Fruit fly (Drosophila melanogaster): ENCODE results near the gene Vtld.

DNA sequence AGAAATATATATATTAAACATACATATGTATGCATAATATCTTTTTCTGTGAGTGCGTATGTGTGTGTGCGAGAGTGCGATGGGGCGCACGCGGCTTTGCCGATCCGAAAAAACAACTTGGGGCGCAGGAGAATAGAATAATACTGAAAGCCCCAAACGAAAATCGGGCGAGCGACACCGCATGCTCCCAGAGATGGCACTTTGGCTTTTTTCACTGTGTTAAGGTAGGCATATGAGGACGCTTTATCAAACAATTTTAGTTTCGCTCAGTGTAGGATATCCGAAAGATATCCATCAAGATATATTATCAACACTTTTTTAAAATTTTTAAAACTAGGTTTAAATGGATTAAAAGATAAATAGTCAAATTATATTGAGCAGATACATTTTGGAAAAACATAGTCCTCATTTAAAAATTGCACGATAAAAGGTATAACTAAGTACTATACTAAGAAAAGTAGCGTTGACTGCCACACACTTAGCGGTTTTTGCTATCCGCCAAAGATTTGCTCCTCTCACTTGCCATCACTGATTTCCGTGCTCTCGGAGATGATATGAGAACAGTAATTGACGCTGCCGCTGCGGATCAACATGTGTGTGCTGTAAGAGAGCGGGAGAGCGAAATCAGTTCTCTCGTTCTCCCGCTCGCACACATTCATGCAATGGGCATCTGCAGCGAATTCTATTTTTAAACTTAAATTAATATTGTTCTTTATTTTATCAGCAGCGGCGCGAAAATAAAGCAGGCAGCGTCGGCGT is 30.9 kb downstream of the Vtld start:
- TF ChIP-seq Eip75B (GFP tag; optimal IDR thresholded peaks at IDR 0.05) (peak; percentile 76), CG8319 (GFP tag; optimal IDR thresholded peaks at IDR 0.05) (peak; percentile 44), CG6276 (GFP tag; optimal IDR thresholded peaks at IDR 0.05) (peak; percentile 39)

Measured in whole organism, prepupa.